Worm (Caenorhabditis elegans) whole organism, young adult: ENCODE data around the gene exc-14.

Experiments used
- B0035.1 ChIP-seq: sonication (generic microtip); optimal IDR thresholded peaks from 2 replicates; lab custom pipeline; 2016; ENCODE audit warnings: missing genetic modification characterization, mild to moderate bottlenecking, missing compliant biosample characterization, missing genotype, missing genetic modification reagents
- C17E4.6 ChIP-seq: fragments of 200-800 bp; sonication (Bioruptor generic); IDR thresholded peaks from 2 replicates; pipeline ENCODE4 v1.3.6; 2022; ENCODE audit warnings: missing genetic modification reagents, missing genetic modification characterization, missing compliant biosample characterization
- D2030.7 ChIP-seq: fragments of 200-800 bp; sonication (Bioruptor generic); IDR thresholded peaks from 2 replicates; pipeline ENCODE4 v1.3.6; 2022; ENCODE audit warnings: missing genetic modification reagents, missing genetic modification characterization, missing compliant biosample characterization
- F22D6.2 ChIP-seq: sonication (generic microtip); optimal IDR thresholded peaks from 2 replicates; lab custom pipeline; 2016; ENCODE audit warnings: mild to moderate bottlenecking, missing genetic modification characterization, missing compliant biosample characterization
- F23B12.7 ChIP-seq: sonication (generic microtip); optimal IDR thresholded peaks from 2 replicates; lab custom pipeline; 2017; ENCODE audit warnings: missing genetic modification characterization, mild to moderate bottlenecking, missing compliant biosample characterization, antibody characterized with exemption, moderate library complexity; ENCODE audit not compliant: insufficient read depth
- F33H1.4 ChIP-seq: fragments of 200-800 bp; sonication (Bioruptor generic); IDR thresholded peaks from 2 replicates; pipeline ENCODE4 v1.3.6; 2022; ENCODE audit warnings: missing genetic modification reagents, missing genetic modification characterization, missing compliant biosample characterization
- K12H6.12 ChIP-seq: fragments of 200-800 bp; sonication (Bioruptor generic); optimal IDR thresholded peaks from 2 replicates; lab custom pipeline; 2018; ENCODE audit warnings: mild to moderate bottlenecking, missing genetic modification characterization, missing compliant biosample characterization
- T26A5.8 ChIP-seq: sonication (generic microtip); optimal IDR thresholded peaks from 2 replicates; lab custom pipeline; 2016; ENCODE audit warnings: missing genetic modification characterization, missing compliant biosample characterization
- Y53G8AR.9 ChIP-seq: fragments of 200-800 bp; sonication (Bioruptor generic); conservative IDR thresholded peaks from 2 replicates; pipeline ENCODE4 v1.3.6; 2022; ENCODE audit warnings: missing genetic modification reagents, missing genetic modification characterization, missing compliant biosample characterization
- Y79H2A.3 ChIP-seq: fragments of 200-800 bp; sonication (Bioruptor generic); conservative IDR thresholded peaks from 2 replicates; pipeline ENCODE4 v1.3.6; 2022; ENCODE audit warnings: missing genetic modification reagents, missing genetic modification characterization, missing compliant biosample characterization
- Y95B8A.8 ChIP-seq: fragments of 200-800 bp; sonication (Bioruptor generic); IDR thresholded peaks from 2 replicates; pipeline ENCODE4 v1.3.6; 2022; ENCODE audit warnings: missing genetic modification reagents, missing genetic modification characterization, missing compliant biosample characterization
- ZK185.1 ChIP-seq: sonication (generic microtip); optimal IDR thresholded peaks from 2 replicates; lab custom pipeline; 2016; ENCODE audit warnings: mild to moderate bottlenecking, missing genetic modification characterization, missing compliant biosample characterization; ENCODE audit not compliant: poor library complexity, severe bottlenecking
- ama-1 ChIP-seq, 3 experiments: fragments of 150-350 bp in 1 of 3; sonication (generic microtip) in 2 of 3; optimal IDR thresholded peaks; 2 replicates each; lab custom pipeline; 2014 to 2018; ENCODE audit warnings: missing biosample characterization in 2 of 3, missing genetic modification characterization in 2 of 3, missing genetic modification reagents in 2 of 3
- athp-1 ChIP-seq: sonication (generic microtip); optimal IDR thresholded peaks from 2 replicates; lab custom pipeline; 2017; ENCODE audit warnings: mild to moderate bottlenecking, missing genetic modification characterization, missing compliant biosample characterization
- attf-5 ChIP-seq: fragments of 200-800 bp; sonication (Bioruptor generic); optimal IDR thresholded peaks from 2 replicates; lab custom pipeline; 2018; ENCODE audit warnings: mild to moderate bottlenecking, missing genetic modification characterization, missing compliant biosample characterization
- attf-6 ChIP-seq: fragments of 200-800 bp; sonication (Bioruptor generic); IDR thresholded peaks from 2 replicates; pipeline ENCODE4 v1.3.6; 2022; ENCODE audit warnings: missing genetic modification reagents, missing genetic modification characterization, missing compliant biosample characterization
- bed-2 ChIP-seq: fragments of 200-800 bp; sonication (Bioruptor generic); IDR thresholded peaks from 2 replicates; pipeline ENCODE4 v1.3.6; 2022; ENCODE audit warnings: missing genetic modification reagents, missing genetic modification characterization, missing compliant biosample characterization
- ceh-79 ChIP-seq: sonication (generic microtip); optimal IDR thresholded peaks from 2 replicates; lab custom pipeline; 2017; ENCODE audit warnings: mild to moderate bottlenecking, missing genetic modification characterization, missing compliant biosample characterization
- dox-1 ChIP-seq: fragments of 200-800 bp; sonication (Bioruptor generic); IDR thresholded peaks from 2 replicates; pipeline ENCODE4 v1.3.6; 2022; ENCODE audit warnings: missing genetic modification reagents, missing genetic modification characterization, missing compliant biosample characterization
- dpl-1 ChIP-seq: fragments of 150-350 bp; optimal IDR thresholded peaks from 2 replicates; lab custom pipeline; 2014; ENCODE audit warnings: missing biosample characterization, missing genetic modification reagents, missing genetic modification characterization
- efl-1 ChIP-seq: fragments of 150-350 bp; optimal IDR thresholded peaks from 2 replicates; lab custom pipeline; 2014; ENCODE audit warnings: missing biosample characterization, missing genetic modification reagents, missing genetic modification characterization
- egl-44 ChIP-seq: fragments of 200-800 bp; sonication (Bioruptor generic); IDR thresholded peaks from 2 replicates; pipeline ENCODE4 v1.3.6; 2022; ENCODE audit warnings: missing genetic modification reagents, missing genetic modification characterization, missing compliant biosample characterization
- egrh-3 ChIP-seq: fragments of 200-800 bp; sonication (Bioruptor generic); IDR thresholded peaks from 2 replicates; pipeline ENCODE4 v1.3.6; 2022; ENCODE audit warnings: missing genetic modification reagents, missing genetic modification characterization, missing compliant biosample characterization
- ets-4 ChIP-seq: fragments of 200-800 bp; sonication (Bioruptor generic); optimal IDR thresholded peaks from 2 replicates; lab custom pipeline; 2018; ENCODE audit warnings: mild to moderate bottlenecking, missing genetic modification characterization, missing compliant biosample characterization
- him-1 ChIP-seq: sonication (generic microtip); optimal IDR thresholded peaks from 2 replicates; lab custom pipeline; 2016; ENCODE audit warnings: missing genotype, missing genetic modification reagents, missing genetic modification characterization, missing compliant biosample characterization
- hlh-26 ChIP-seq: fragments of 200-800 bp; sonication (Bioruptor generic); conservative IDR thresholded peaks from 2 replicates; pipeline ENCODE4 v1.3.6; 2022; ENCODE audit warnings: missing genetic modification reagents, missing genetic modification characterization, missing compliant biosample characterization
- let-526 ChIP-seq: fragments of 200-800 bp; sonication (Bioruptor generic); IDR thresholded peaks from 2 replicates; pipeline ENCODE4 v1.3.6; 2022; ENCODE audit warnings: missing genetic modification reagents, missing genetic modification characterization, missing compliant biosample characterization
- let-607 ChIP-seq, 2 experiments: fragments of 200-800 bp in 1 of 2; sonication (Bioruptor generic) in 1 of 2; sonication (generic microtip) in 1 of 2; optimal IDR thresholded peaks; 2 replicates each; lab custom pipeline; 2016 to 2018; ENCODE audit warnings: mild to moderate bottlenecking in 2 of 2, missing compliant biosample characterization in 2 of 2, missing genetic modification characterization in 2 of 2, moderate library complexity in 2 of 2, missing genotype in 1 of 2
- lin-26 ChIP-seq: fragments of 200-800 bp; sonication (Bioruptor generic); IDR thresholded peaks from 2 replicates; pipeline ENCODE4 v1.3.6; 2022; ENCODE audit warnings: missing genetic modification reagents, missing genetic modification characterization, missing compliant biosample characterization
- lin-35 ChIP-seq, 3 experiments: fragments of 150-350 bp in 2 of 3; sonication (generic microtip) in 1 of 3; optimal IDR thresholded peaks; 2 replicates each; lab custom pipeline; 2014 to 2018; ENCODE audit warnings: missing biosample characterization in 3 of 3, missing genetic modification characterization in 3 of 3, missing genetic modification reagents in 3 of 3
- lin-40 ChIP-seq: sonication (generic microtip); optimal IDR thresholded peaks from 2 replicates; lab custom pipeline; 2016; ENCODE audit warnings: missing genetic modification characterization, mild to moderate bottlenecking, missing compliant biosample characterization, missing genotype, missing genetic modification reagents
- madf-10 ChIP-seq: sonication (generic microtip); optimal IDR thresholded peaks from 2 replicates; lab custom pipeline; 2016; ENCODE audit warnings: mild to moderate bottlenecking, missing genetic modification characterization, missing compliant biosample characterization
- madf-6 ChIP-seq: fragments of 200-800 bp; sonication (Bioruptor generic); IDR thresholded peaks from 2 replicates; pipeline ENCODE4 v1.3.6; 2022; ENCODE audit warnings: missing genetic modification reagents, missing genetic modification characterization, missing compliant biosample characterization
- mcd-1 ChIP-seq: fragments of 200-800 bp; sonication (Bioruptor generic); IDR thresholded peaks from 2 replicates; pipeline ENCODE4 v1.3.6; 2022; ENCODE audit warnings: missing genetic modification reagents, missing genetic modification characterization, missing compliant biosample characterization
- pha-4 ChIP-seq: fragments of 150-350 bp; sonication (generic microtip); optimal IDR thresholded peaks from 2 replicates; lab custom pipeline; 2014; ENCODE audit warnings: missing biosample characterization, missing genetic modification reagents, missing genetic modification characterization
- rcor-1 ChIP-seq: fragments of 200-800 bp; sonication (Bioruptor generic); IDR thresholded peaks from 2 replicates; pipeline ENCODE4 v1.3.6; 2022; ENCODE audit warnings: missing genetic modification reagents, missing genetic modification characterization, missing compliant biosample characterization
- rpc-1 ChIP-seq, 2 experiments: fragments of 150-350 bp in 1 of 2; sonication (generic microtip) in 1 of 2; optimal IDR thresholded peaks; 2 replicates each; lab custom pipeline; 2014 to 2018; ENCODE audit warnings: missing biosample characterization in 1 of 2, missing genetic modification characterization in 1 of 2, missing genetic modification reagents in 1 of 2, missing genotype in 1 of 2
- snpc-1.3 ChIP-seq: sonication (generic microtip); optimal IDR thresholded peaks from 2 replicates; lab custom pipeline; 2017; ENCODE audit warnings: missing genetic modification characterization, mild to moderate bottlenecking, missing compliant biosample characterization, antibody characterized with exemption, moderate library complexity, missing genotype, missing genetic modification reagents; ENCODE audit not compliant: insufficient read depth
- snpc-4 ChIP-seq, 5 experiments: fragments of 150-350 bp in 1 of 5; sonication (generic microtip) in 4 of 5; optimal IDR thresholded peaks; 2 replicates each; lab custom pipeline; 2014 to 2018; ENCODE audit warnings: missing genetic modification characterization in 5 of 5, missing biosample characterization in 3 of 5, antibody characterized with exemption in 2 of 5, mild to moderate bottlenecking in 2 of 5, missing compliant biosample characterization in 2 of 5, missing genotype in 2 of 5, moderate library complexity in 2 of 5, missing genetic modification reagents in 1 of 5
- sptf-2 ChIP-seq: fragments of 200-800 bp; sonication (Bioruptor generic); optimal IDR thresholded peaks from 2 replicates; lab custom pipeline; 2018; ENCODE audit warnings: mild to moderate bottlenecking, missing genetic modification characterization, missing compliant biosample characterization
- tbp1 ChIP-seq: fragments of 200-800 bp; sonication (Bioruptor generic); optimal IDR thresholded peaks from 2 replicates; lab custom pipeline; 2018; ENCODE audit warnings: mild to moderate bottlenecking, missing genetic modification characterization, missing compliant biosample characterization
- tlf-1 ChIP-seq: fragments of 200-800 bp; sonication (Bioruptor generic); optimal IDR thresholded peaks from 2 replicates; lab custom pipeline; 2018; ENCODE audit warnings: mild to moderate bottlenecking, missing genetic modification characterization, missing compliant biosample characterization
- unc-62 ChIP-seq: fragments of 150-350 bp; optimal IDR thresholded peaks from 2 replicates; lab custom pipeline; 2014; ENCODE audit warnings: missing biosample characterization, missing genetic modification reagents, missing genetic modification characterization
- zfh-2 ChIP-seq: fragments of 200-800 bp; sonication (Bioruptor generic); conservative IDR thresholded peaks from 2 replicates; pipeline ENCODE4 v1.3.6; 2022; ENCODE audit warnings: missing genetic modification reagents, missing genetic modification characterization, missing compliant biosample characterization
- ztf-3 ChIP-seq: fragments of 200-800 bp; sonication (Bioruptor generic); optimal IDR thresholded peaks from 2 replicates; lab custom pipeline; 2018; ENCODE audit warnings: mild to moderate bottlenecking, missing genetic modification characterization, missing compliant biosample characterization

Gene exc-14

DNA sequence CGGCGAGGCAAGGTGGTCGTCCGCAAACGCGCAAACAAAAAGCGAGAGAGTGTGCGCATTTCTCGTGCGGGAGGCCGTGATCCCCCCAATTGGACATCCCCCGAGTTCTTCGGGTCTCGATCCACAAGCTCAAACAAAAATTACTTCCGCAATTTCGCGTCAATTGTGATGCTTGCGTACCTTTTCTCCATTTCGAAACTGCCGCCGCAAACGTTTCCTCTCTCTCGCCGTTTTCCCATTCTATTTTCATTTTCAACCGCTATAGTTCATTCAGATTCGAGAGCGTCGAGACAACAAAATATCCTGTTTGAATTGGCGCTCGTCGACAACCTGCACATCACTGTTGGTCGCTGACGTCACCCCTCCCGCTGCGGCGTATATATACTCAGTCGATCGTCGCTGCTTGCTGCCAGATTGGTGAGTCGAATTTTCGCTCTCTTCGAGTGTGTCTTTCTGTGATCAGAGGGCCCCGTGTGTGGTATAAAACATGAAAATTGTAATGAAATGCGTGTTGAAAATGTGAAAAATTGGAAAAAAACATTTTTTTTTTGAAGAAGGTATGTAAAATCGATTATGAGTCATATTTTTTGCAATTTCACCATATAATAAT, 3.4 kb upstream of the exc-14 start, which contains the start of the genes pqn-51 and K11D12.14 (continued):
- TF ChIP-seq ets-4 (peak; percentile 57), sptf-2 (GFP tag; lab: Kevin White, UChicago) (no peak), attf-5 (GFP tag; lab: Kevin White, UChicago) (peak; percentile 94), hlh-26 (no peak), bed-2 (GFP tag; lab: Robert Waterston, UW) (peak; percentile 87), madf-10 (tag; lab: Kevin White, UChicago) (peak; percentile 85), Y79H2A.3 (GFP tag; lab: Robert Waterston, UW) (0 out of 2 replicates have a peak, but pooled peaks have one; percentile 60), unc-62 (GFP tag; lab: Kevin White, UChicago) (peak; percentile 30), egl-44 (peak; percentile 76; the same call in 1 of the 2 replicates), mcd-1 (GFP tag; lab: Robert Waterston, UW) (peak; percentile 96), rpc-1 (optimal IDR thresholded peaks at IDR 0.05; lab: Kevin White, UChicago) (no peak), rpc-1 (tag; optimal IDR thresholded peaks at IDR 0.05; lab: Kevin White, UChicago) (no peak), snpc-4 (GFP tag; optimal IDR thresholded peaks at IDR 0.05; lab: Kevin White, UChicago) (no peak), snpc-4 (tag; optimal IDR thresholded peaks at IDR 0.05; lab: Kevin White, UChicago) (peak in 3 of 4 experiments; percentile 21 to 71 (median 68)), snpc-1.3 (tag; lab: Kevin White, UChicago) (peak; percentile 7), ama-1 (optimal IDR thresholded peaks at IDR 0.05; lab: Kevin White, UChicago) (peak; percentile 93), ama-1 (GFP tag; optimal IDR thresholded peaks at IDR 0.05; lab: Kevin White, UChicago) (no peak), B0035.1 (peak; percentile 19), ZK185.1 (tag; lab: Kevin White, UChicago) (peak; percentile 81), dpl-1 (GFP tag; lab: Kevin White, UChicago) (peak; percentile 52), let-526 (GFP tag; lab: Robert Waterston, UW) (no peak), K12H6.12 (tag; lab: Kevin White, UChicago) (peak; percentile 89), tbp1 (GFP tag; lab: Kevin White, UChicago) (peak; percentile 68), him-1 (tag; lab: Kevin White, UChicago) (no peak), athp-1 (tag; lab: Kevin White, UChicago) (peak; percentile 71), lin-40 (tag; lab: Kevin White, UChicago) (peak; percentile 95), F22D6.2 (peak; percentile 35), Y53G8AR.9 (GFP tag; lab: Robert Waterston, UW) (peak; percentile 88), dox-1 (peak; percentile 97), D2030.7 (GFP tag; lab: Robert Waterston, UW) (peak; percentile 90), tlf-1 (GFP tag; lab: Kevin White, UChicago) (peak; percentile 61), lin-26 (peak; percentile 81), Y95B8A.8 (peak; percentile 57; the same call in 1 of the 2 replicates), C17E4.6 (GFP tag; lab: Robert Waterston, UW) (0 out of 2 replicates have a peak, but pooled peaks have one; percentile 32), efl-1 (GFP tag; lab: Kevin White, UChicago) (peak; percentile 44), attf-6 (GFP tag; lab: Robert Waterston, UW) (peak; percentile 74), let-607 (tag; optimal IDR thresholded peaks at IDR 0.05; lab: Kevin White, UChicago) (peak; percentile 77 to 91), pha-4 (peak; percentile 51), madf-6 (GFP tag; lab: Robert Waterston, UW) (peak; percentile 86), F23B12.7 (tag; lab: Kevin White, UChicago) (peak; percentile 43), zfh-2 (GFP tag; lab: Robert Waterston, UW) (peak; percentile 93), egrh-3 (GFP tag; lab: Robert Waterston, UW) (peak; percentile 72), ztf-3 (peak; percentile 15), rcor-1 (GFP tag; lab: Robert Waterston, UW) (peak; percentile 93), lin-35 (GFP tag; optimal IDR thresholded peaks at IDR 0.05; lab: Kevin White, UChicago) (peak in 2 of 3 experiments; percentile 34 to 90), T26A5.8 (tag; lab: Kevin White, UChicago) (no peak), ceh-79 (tag; lab: Kevin White, UChicago) (no peak), F33H1.4 (peak; percentile 73)
